Worm (Caenorhabditis elegans) whole organism, late embryonic: ENCODE measurements around the gene R08C7.12.

Experiments
- K02D7.2 ChIP-seq: sonication (generic microtip); optimal IDR thresholded peaks from 2 replicates; lab custom pipeline; 2017; ENCODE audit warnings: mild to moderate bottlenecking, missing genetic modification characterization, missing compliant biosample characterization
- K09A11.1 ChIP-seq: sonication (generic microtip); optimal IDR thresholded peaks from 2 replicates; lab custom pipeline; 2017; ENCODE audit warnings: antibody characterized with exemption, mild to moderate bottlenecking, missing genetic modification characterization, missing compliant biosample characterization; ENCODE audit not compliant: insufficient read depth
- T23F11.4 ChIP-seq: fragments of 200-800 bp; sonication (Bioruptor generic); optimal IDR thresholded peaks from 2 replicates; lab custom pipeline; 2018; ENCODE audit warnings: mild to moderate bottlenecking, missing genetic modification characterization, missing compliant biosample characterization
- ahr-1 ChIP-seq: sonication (generic microtip); optimal IDR thresholded peaks from 2 replicates; lab custom pipeline; 2016; ENCODE audit warnings: missing genetic modification characterization, missing compliant biosample characterization
- ceh-14 ChIP-seq: sonication (generic microtip); optimal IDR thresholded peaks from 2 replicates; lab custom pipeline; 2016; ENCODE audit warnings: missing genotype, missing genetic modification characterization, missing compliant biosample characterization
- ceh-18 ChIP-seq: sonication (generic microtip); optimal IDR thresholded peaks from 2 replicates; lab custom pipeline; 2016; ENCODE audit warnings: missing genetic modification characterization, missing compliant biosample characterization
- ceh-22 ChIP-seq: sonication (generic microtip); optimal IDR thresholded peaks from 2 replicates; lab custom pipeline; 2017; ENCODE audit warnings: missing biosample characterization, missing genetic modification characterization
- ceh-24 ChIP-seq: sonication (generic microtip); optimal IDR thresholded peaks from 2 replicates; lab custom pipeline; 2016; ENCODE audit warnings: mild to moderate bottlenecking, missing genetic modification characterization, missing compliant biosample characterization
- ceh-30 ChIP-seq: fragments of 150-350 bp; optimal IDR thresholded peaks from 2 replicates; lab custom pipeline; 2014; ENCODE audit warnings: missing biosample characterization, missing genetic modification characterization
- ceh-31 ChIP-seq: sonication (generic microtip); optimal IDR thresholded peaks from 2 replicates; lab custom pipeline; 2016; ENCODE audit warnings: missing genetic modification characterization, missing compliant biosample characterization
- ceh-48 ChIP-seq: sonication (generic microtip); optimal IDR thresholded peaks from 2 replicates; lab custom pipeline; 2016; ENCODE audit warnings: missing genetic modification characterization, inconsistent platforms, missing compliant biosample characterization
- ceh-6 ChIP-seq: fragments of 200-800 bp; sonication (Bioruptor generic); optimal IDR thresholded peaks from 2 replicates; lab custom pipeline; 2018; ENCODE audit warnings: mild to moderate bottlenecking, missing genetic modification characterization, missing compliant biosample characterization
- ceh-9 ChIP-seq: sonication (generic microtip); optimal IDR thresholded peaks from 2 replicates; lab custom pipeline; 2016; ENCODE audit warnings: mild to moderate bottlenecking, missing genetic modification characterization, inconsistent platforms, missing compliant biosample characterization
- che-1 ChIP-seq: sonication (generic microtip); optimal IDR thresholded peaks from 2 replicates; lab custom pipeline; 2016; ENCODE audit warnings: mild to moderate bottlenecking, missing genetic modification characterization, missing compliant biosample characterization
- dve-1 ChIP-seq: sonication (generic microtip); optimal IDR thresholded peaks from 2 replicates; lab custom pipeline; 2017; ENCODE audit warnings: antibody characterized with exemption, mild to moderate bottlenecking, missing genetic modification characterization, missing compliant biosample characterization
- elt-2 ChIP-seq: sonication (generic microtip); optimal IDR thresholded peaks from 2 replicates; lab custom pipeline; 2016; ENCODE audit warnings: missing genetic modification reagents, missing genetic modification characterization, missing compliant biosample characterization
- elt-4 ChIP-seq: sonication (generic microtip); optimal IDR thresholded peaks from 2 replicates; lab custom pipeline; 2016; ENCODE audit warnings: missing genetic modification characterization, missing compliant biosample characterization
- eyg-1 ChIP-seq: sonication (generic microtip); optimal IDR thresholded peaks from 2 replicates; lab custom pipeline; 2016; ENCODE audit warnings: missing genotype, missing genetic modification characterization, missing compliant biosample characterization
- fax-1 ChIP-seq: sonication (generic microtip); optimal IDR thresholded peaks from 2 replicates; lab custom pipeline; 2016; ENCODE audit warnings: missing genotype, missing genetic modification characterization, missing compliant biosample characterization
- fkh-10 ChIP-seq: fragments of 150-350 bp; optimal IDR thresholded peaks from 2 replicates; lab custom pipeline; 2014; ENCODE audit warnings: missing biosample characterization, missing genetic modification reagents, missing genetic modification characterization
- fkh-6 ChIP-seq: sonication (generic microtip); optimal IDR thresholded peaks from 2 replicates; lab custom pipeline; 2016; ENCODE audit warnings: missing genetic modification characterization, missing compliant biosample characterization
- gmeb-2 ChIP-seq: sonication (generic microtip); optimal IDR thresholded peaks from 2 replicates; lab custom pipeline; 2016; ENCODE audit warnings: missing genetic modification characterization, inconsistent platforms, missing compliant biosample characterization
- hlh-30 ChIP-seq: sonication (generic microtip); optimal IDR thresholded peaks from 2 replicates; lab custom pipeline; 2017; ENCODE audit warnings: antibody characterized with exemption, missing genetic modification characterization, missing compliant biosample characterization; ENCODE audit not compliant: insufficient read depth
- hlh-6 ChIP-seq: sonication (generic microtip); optimal IDR thresholded peaks from 2 replicates; lab custom pipeline; 2016; ENCODE audit warnings: missing genotype, missing genetic modification characterization, missing compliant biosample characterization
- lim-6 ChIP-seq: sonication (generic microtip); optimal IDR thresholded peaks from 2 replicates; lab custom pipeline; 2016; ENCODE audit warnings: missing genetic modification characterization, missing compliant biosample characterization
- nhr-11 ChIP-seq: fragments of 150-350 bp; optimal IDR thresholded peaks from 2 replicates; lab custom pipeline; 2014; ENCODE audit warnings: missing biosample characterization, missing genetic modification characterization
- nhr-232 ChIP-seq: sonication (generic microtip); optimal IDR thresholded peaks from 2 replicates; lab custom pipeline; 2016; ENCODE audit warnings: missing genetic modification characterization, missing compliant biosample characterization
- odd-2 ChIP-seq: sonication (generic microtip); optimal IDR thresholded peaks from 2 replicates; lab custom pipeline; 2017; ENCODE audit warnings: antibody characterized with exemption, mild to moderate bottlenecking, missing genetic modification characterization, missing compliant biosample characterization
- pha-4 ChIP-seq: fragments of 150-350 bp; optimal IDR thresholded peaks from 2 replicates; lab custom pipeline; 2018; ENCODE audit warnings: missing biosample characterization, missing genetic modification reagents, missing genetic modification characterization
- pqm-1 ChIP-seq: sonication (generic microtip); optimal IDR thresholded peaks from 2 replicates; lab custom pipeline; 2016; ENCODE audit warnings: missing genetic modification characterization, missing compliant biosample characterization
- pros-1 ChIP-seq: fragments of 150-350 bp; optimal IDR thresholded peaks from 2 replicates; lab custom pipeline; 2014; ENCODE audit warnings: missing biosample characterization, missing genetic modification reagents, missing genetic modification characterization
- rnt-1 ChIP-seq: sonication (generic microtip); optimal IDR thresholded peaks from 2 replicates; lab custom pipeline; 2016; ENCODE audit warnings: missing genetic modification characterization, missing compliant biosample characterization
- sox-4 ChIP-seq: sonication (generic microtip); optimal IDR thresholded peaks from 2 replicates; lab custom pipeline; 2017; ENCODE audit warnings: mild to moderate bottlenecking, missing genetic modification characterization, inconsistent platforms, missing compliant biosample characterization
- syd-9 ChIP-seq: sonication (generic microtip); optimal IDR thresholded peaks from 2 replicates; lab custom pipeline; 2016; ENCODE audit warnings: mild to moderate bottlenecking, missing genetic modification characterization, moderate library complexity, missing compliant biosample characterization
- ttx-3 ChIP-seq: sonication (generic microtip); optimal IDR thresholded peaks from 2 replicates; lab custom pipeline; 2016; ENCODE audit warnings: missing genetic modification reagents, missing genetic modification characterization, missing compliant biosample characterization
- unc-42 ChIP-seq: sonication (generic microtip); optimal IDR thresholded peaks from 2 replicates; lab custom pipeline; 2016; ENCODE audit warnings: missing genotype, missing genetic modification characterization, missing compliant biosample characterization
- unc-55 ChIP-seq: sonication (generic microtip); optimal IDR thresholded peaks from 2 replicates; lab custom pipeline; 2017; ENCODE audit warnings: missing biosample characterization, missing genetic modification reagents, missing genetic modification characterization
- unc-86 ChIP-seq: sonication (generic microtip); optimal IDR thresholded peaks from 2 replicates; lab custom pipeline; 2016; ENCODE audit warnings: missing genetic modification characterization, missing compliant biosample characterization
- ztf-16 ChIP-seq: sonication (generic microtip); optimal IDR thresholded peaks from 2 replicates; lab custom pipeline; 2017; ENCODE audit warnings: missing genetic modification characterization, missing compliant biosample characterization

The R08C7.12 gene

ce11 chrIV:4449439-4449838 is at the start of gene R08C7.12:
Gene R08C7.12 (plus strand): TSS chrIV:4449739.
- TF ChIP-seq che-1 (tag; lab: Kevin White, UChicago): no peak
- TF ChIP-seq fax-1 (tag; lab: Kevin White, UChicago): no peak
- TF ChIP-seq eyg-1: no peak

ce11 chrIV:4400350-4401326 is 48.9 kb upstream of the R08C7.12 start, which contains the start of gene Y24D9A.6:
Gene Y24D9A.6 (minus strand): TSS chrIV:4400400.
- TF ChIP-seq pha-4 (no peak), dve-1 (tag; lab: Kevin White, UChicago) (peak; percentile 46)

ce11 chrIV:4402413-4402812 is 47.1 kb upstream of the R08C7.12 start:
- no peak for TF ChIP-seq ttx-3 (tag; lab: Kevin White, UChicago)
- TF ChIP-seq hlh-30 (tag; lab: Kevin White, UChicago): peak; percentile 56

- TF ChIP-seq nhr-11 (tag; lab: Kevin White, UChicago) (no peak), lim-6 (tag; lab: Kevin White, UChicago) (no peak), unc-55 (GFP tag; lab: Kevin White, UChicago) (no peak), ttx-3 (tag; lab: Kevin White, UChicago) (no peak), K02D7.2 (tag; lab: Kevin White, UChicago) (no peak), ceh-48 (no peak), ceh-22 (tag; lab: Kevin White, UChicago) (no peak), hlh-6 (tag; lab: Kevin White, UChicago) (peak; percentile 48), elt-4 (tag; lab: Kevin White, UChicago) (no peak), fax-1 (tag; lab: Kevin White, UChicago) (no peak), unc-86 (tag; lab: Kevin White, UChicago) (no peak), K09A11.1 (tag; lab: Kevin White, UChicago) (no peak), ceh-18 (tag; lab: Kevin White, UChicago) (no peak), ceh-9 (tag; lab: Kevin White, UChicago) (no peak), T23F11.4 (GFP tag; lab: Kevin White, UChicago) (no peak), odd-2 (no peak), ceh-31 (tag; lab: Kevin White, UChicago) (peak; percentile 62), fkh-6 (no peak), syd-9 (no peak), ceh-6 (GFP tag; lab: Kevin White, UChicago) (no peak), hlh-30 (tag; lab: Kevin White, UChicago) (no peak), ahr-1 (tag; lab: Kevin White, UChicago) (no peak), fkh-10 (GFP tag; lab: Kevin White, UChicago) (no peak), ceh-30 (tag; lab: Kevin White, UChicago) (no peak), gmeb-2 (tag; lab: Kevin White, UChicago) (no peak), elt-2 (tag; lab: Kevin White, UChicago) (no peak), sox-4 (tag; lab: Kevin White, UChicago) (no peak), eyg-1 (no peak), ceh-14 (peak; percentile 19), ztf-16 (tag; lab: Kevin White, UChicago) (no peak), ceh-24 (tag; lab: Kevin White, UChicago) (no peak), pros-1 (tag; lab: Kevin White, UChicago) (no peak), unc-42 (tag; lab: Kevin White, UChicago) (peak; percentile 98), nhr-232 (no peak), rnt-1 (no peak), pqm-1 (tag; lab: Kevin White, UChicago) (no peak)
Measured at ce11 chrIV:4403870-4404269, 45.7 kb upstream of the R08C7.12 start.
